Fruit fly (Drosophila melanogaster) S2 (cell line): ENCODE results near the gene pnt.

Source experiments
- CG8478 ChIP-seq: fragments of >200 bp; optimal IDR thresholded peaks from 2 replicates; lab custom pipeline; 2018
- CTCF ChIP-seq, 2 experiments: fragments of >200 bp; optimal IDR thresholded peaks; 2 replicates each; lab custom pipeline; 2018

DNA sequence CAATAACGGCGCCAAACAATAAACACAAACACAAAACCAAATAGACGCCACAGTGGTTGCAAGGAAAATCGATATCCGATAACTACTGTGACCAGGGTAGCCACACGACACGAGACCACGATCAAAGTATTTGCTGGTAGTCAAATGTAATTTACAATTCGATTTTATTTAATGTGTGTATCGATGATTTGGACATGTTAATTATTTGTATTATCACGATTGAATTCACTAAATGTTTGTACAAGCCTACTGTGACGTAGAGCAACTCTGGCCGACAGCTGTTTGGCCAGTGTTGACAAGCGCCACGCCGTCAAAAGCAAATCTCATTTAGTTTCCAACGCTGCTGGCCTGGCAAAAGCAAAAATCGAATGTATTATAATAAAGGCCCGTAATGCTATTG lies 94.7 kb downstream of the pnt start, which contains the start of the genes Rad60 and EloA:
- TF ChIP-seq CTCF (optimal IDR thresholded peaks at IDR 0.05; lab: Kevin White, UChicago) = no peak
- TF ChIP-seq CG8478 = no peak
